Worm (Caenorhabditis elegans) whole organism, late embryonic: ENCODE results near the gene cct-5.

ENCODE experiments used
- K02D7.2 ChIP-seq: sonication (generic microtip); optimal IDR thresholded peaks from 2 replicates; lab custom pipeline; 2017; ENCODE audit warnings: mild to moderate bottlenecking, missing genetic modification characterization, missing compliant biosample characterization
- Y22D7AL.16 ChIP-seq: sonication (generic microtip); optimal IDR thresholded peaks from 2 replicates; lab custom pipeline; 2016; ENCODE audit warnings: missing genetic modification characterization, missing compliant biosample characterization
- ama-1 ChIP-seq: fragments of 150-350 bp; optimal IDR thresholded peaks from 2 replicates; lab custom pipeline; 2014
- ceh-24 ChIP-seq: sonication (generic microtip); optimal IDR thresholded peaks from 2 replicates; lab custom pipeline; 2016; ENCODE audit warnings: mild to moderate bottlenecking, missing genetic modification characterization, missing compliant biosample characterization
- ceh-48 ChIP-seq: sonication (generic microtip); optimal IDR thresholded peaks from 2 replicates; lab custom pipeline; 2016; ENCODE audit warnings: missing genetic modification characterization, inconsistent platforms, missing compliant biosample characterization
- ceh-6 ChIP-seq: fragments of 200-800 bp; sonication (Bioruptor generic); optimal IDR thresholded peaks from 2 replicates; lab custom pipeline; 2018; ENCODE audit warnings: mild to moderate bottlenecking, missing genetic modification characterization, missing compliant biosample characterization
- dmd-4 ChIP-seq: sonication (generic microtip); optimal IDR thresholded peaks from 2 replicates; lab custom pipeline; 2016; ENCODE audit warnings: borderline replicate concordance, missing genetic modification characterization, missing compliant biosample characterization
- eyg-1 ChIP-seq: sonication (generic microtip); optimal IDR thresholded peaks from 2 replicates; lab custom pipeline; 2016; ENCODE audit warnings: missing genotype, missing genetic modification characterization, missing compliant biosample characterization
- fax-1 ChIP-seq: sonication (generic microtip); optimal IDR thresholded peaks from 2 replicates; lab custom pipeline; 2016; ENCODE audit warnings: missing genotype, missing genetic modification characterization, missing compliant biosample characterization
- fkh-6 ChIP-seq: sonication (generic microtip); optimal IDR thresholded peaks from 2 replicates; lab custom pipeline; 2016; ENCODE audit warnings: missing genetic modification characterization, missing compliant biosample characterization
- mec-3 ChIP-seq: sonication (generic microtip); optimal IDR thresholded peaks from 2 replicates; lab custom pipeline; 2016; ENCODE audit warnings: borderline replicate concordance, missing genetic modification characterization, missing compliant biosample characterization
- nhr-11 ChIP-seq: fragments of 150-350 bp; optimal IDR thresholded peaks from 2 replicates; lab custom pipeline; 2014; ENCODE audit warnings: missing biosample characterization, missing genetic modification characterization

DNA sequence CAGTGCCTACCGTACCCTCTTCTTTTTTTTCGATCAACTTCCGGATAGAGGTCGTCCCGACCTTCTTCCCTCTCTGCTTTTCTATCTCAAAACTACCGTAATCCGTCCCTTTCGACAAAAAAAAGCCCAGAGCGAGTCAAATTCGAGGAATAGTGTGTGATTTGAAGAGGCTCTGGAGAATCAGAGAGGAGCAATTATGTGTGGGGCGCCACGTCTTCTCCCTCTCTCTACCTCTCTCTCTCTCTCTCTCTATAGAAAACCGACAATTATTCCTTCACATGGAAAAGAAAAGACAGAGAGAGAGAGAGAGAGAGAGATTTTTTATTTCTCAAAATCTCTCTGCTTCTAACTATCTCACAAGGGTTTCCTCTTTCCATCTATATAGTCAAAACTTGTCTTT is 51.3 kb downstream of the cct-5 start:
- TF ChIP-seq fax-1 (no peak), ama-1 (lab: Kevin White, UChicago) (no peak), Y22D7AL.16 (tag; lab: Kevin White, UChicago) (no peak), eyg-1 (tag; lab: Kevin White, UChicago) (no peak), K02D7.2 (tag; lab: Kevin White, UChicago) (no peak), fkh-6 (tag; lab: Kevin White, UChicago) (no peak), ceh-24 (tag; lab: Kevin White, UChicago) (no peak), nhr-11 (tag; lab: Kevin White, UChicago) (no peak), dmd-4 (tag; lab: Kevin White, UChicago) (no peak), ceh-48 (tag; lab: Kevin White, UChicago) (no peak), mec-3 (tag; lab: Kevin White, UChicago) (no peak), ceh-6 (GFP tag; lab: Kevin White, UChicago) (no peak)
